Worm (Caenorhabditis elegans): ENCODE data around the gene mig-14.

Gene mig-14

ce11 chrII:13737751-13738525, 3.6 kb upstream of the mig-14 start (continued):
- no peak for TF ChIP-seq nhr-76 (tag; optimal IDR thresholded peaks at IDR 0.05)
- no peak for TF ChIP-seq isw-1 (GFP tag; IDR thresholded peaks at IDR 0.05)
- no peak for TF ChIP-seq xbp-1 (tag; optimal IDR thresholded peaks at IDR 0.05)
- TF ChIP-seq unc-86 (tag; optimal IDR thresholded peaks at IDR 0.05), result no peak
- no peak for TF ChIP-seq fos-1 (tag; optimal IDR thresholded peaks at IDR 0.05)
- peak; percentile 75 for TF ChIP-seq blmp-1 (tag; optimal IDR thresholded peaks at IDR 0.05)
- no peak for TF ChIP-seq fkh-10 (GFP tag; optimal IDR thresholded peaks at IDR 0.05)
- TF ChIP-seq ceh-82 (tag; optimal IDR thresholded peaks at IDR 0.05), result no peak
- peak; percentile 43 for TF ChIP-seq tbx-2 (tag; optimal IDR thresholded peaks at IDR 0.05)
- peak in 1 of 2 experiments; percentile 18 for TF ChIP-seq lin-35 (GFP tag; optimal IDR thresholded peaks at IDR 0.05)
- no peak for TF ChIP-seq sox-4 (tag; optimal IDR thresholded peaks at IDR 0.05)
- no peak for TF ChIP-seq ces-1 (GFP tag; optimal IDR thresholded peaks at IDR 0.05)
- TF ChIP-seq unc-30 (tag; optimal IDR thresholded peaks at IDR 0.05), result no peak
- no peak for TF ChIP-seq ceh-90 (tag; optimal IDR thresholded peaks at IDR 0.05)
- no peak for TF ChIP-seq ama-1 (optimal IDR thresholded peaks at IDR 0.05)
- TF ChIP-seq tlp-1 (tag; optimal IDR thresholded peaks at IDR 0.05), result no peak
- TF ChIP-seq nhr-47 (tag; optimal IDR thresholded peaks at IDR 0.05), result no peak
- peak in 2 of 6 experiments; percentile 58 to 87 for TF ChIP-seq elt-3 (tag; optimal IDR thresholded peaks at IDR 0.05)
- no peak for TF ChIP-seq lin-13 (GFP tag; optimal IDR thresholded peaks at IDR 0.05)
- no peak for TF ChIP-seq hlh-4 (tag; optimal IDR thresholded peaks at IDR 0.05)
- no peak for TF ChIP-seq ztf-11 (tag; optimal IDR thresholded peaks at IDR 0.05)
- TF ChIP-seq aha-1 (tag; optimal IDR thresholded peaks at IDR 0.05), result no peak
- TF ChIP-seq skn-1 (tag; optimal IDR thresholded peaks at IDR 0.05), result no peak
- peak; percentile 66 for TF ChIP-seq lin-14 (GFP tag; optimal IDR thresholded peaks at IDR 0.05)
- TF ChIP-seq nhr-20 (tag; optimal IDR thresholded peaks at IDR 0.05), result peak; percentile 50
- TF ChIP-seq aly-2 (tag; optimal IDR thresholded peaks at IDR 0.05), result no peak
- no peak for TF ChIP-seq fkh-4 (tag; optimal IDR thresholded peaks at IDR 0.05; ENCODE audit: borderline replicate concordance)
- TF ChIP-seq sptf-1 (tag; optimal IDR thresholded peaks at IDR 0.05), result no peak
- no peak for TF ChIP-seq C16A3.4 (tag; optimal IDR thresholded peaks at IDR 0.05)
- TF ChIP-seq ceh-8 (GFP tag; optimal IDR thresholded peaks at IDR 0.05), result no peak
- TF ChIP-seq swsn-7 (tag; optimal IDR thresholded peaks at IDR 0.05), result no peak
- peak; percentile 88 for TF ChIP-seq nhr-85 (tag)
- peak in 1 of 2 experiments; percentile 66 for TF ChIP-seq mdl-1 (tag; optimal IDR thresholded peaks at IDR 0.05)
- TF ChIP-seq ceh-63 (GFP tag; optimal IDR thresholded peaks at IDR 0.05), result no peak
- TF ChIP-seq nhr-11 (tag; optimal IDR thresholded peaks at IDR 0.05), result no peak
- no peak for TF ChIP-seq nhr-19 (GFP tag; conservative IDR thresholded peaks at IDR 0.05)

DNA sequence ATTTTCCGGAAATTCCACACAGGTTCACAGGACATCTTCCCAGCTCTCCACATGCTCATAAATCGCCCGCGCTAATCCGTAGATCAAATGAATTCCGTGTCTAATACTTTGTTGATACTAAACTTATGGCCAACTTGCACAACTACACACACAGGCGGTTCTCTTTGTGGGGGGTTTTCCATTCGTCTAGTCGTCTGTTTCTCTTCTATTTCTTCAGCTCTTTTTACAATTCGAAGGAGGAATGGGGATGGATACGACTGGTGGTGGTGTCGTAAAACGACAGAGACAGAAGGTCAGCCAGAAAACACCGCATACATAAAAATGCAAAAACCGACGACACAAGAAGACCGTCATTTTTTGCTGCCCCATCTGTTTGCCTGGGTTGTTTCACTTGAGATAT, 2.1 kb upstream of the mig-14 start:
- peak in 1 of 3 experiments; percentile 16 for TF ChIP-seq dpl-1 (GFP tag; optimal IDR thresholded peaks at IDR 0.05)
- peak; percentile 0 for TF ChIP-seq unc-130 (tag; optimal IDR thresholded peaks at IDR 0.05)
- peak; percentile 2 to 17 for TF ChIP-seq lin-35 (GFP tag; optimal IDR thresholded peaks at IDR 0.05)
- TF ChIP-seq mep-1 (tag; optimal IDR thresholded peaks at IDR 0.05), result peak; percentile 42
- TF ChIP-seq lsy-2 (tag; optimal IDR thresholded peaks at IDR 0.05), result peak in 1 of 2 experiments; percentile 34
- peak; percentile 11 for TF ChIP-seq nhr-85 (tag)
- peak; percentile 29 for TF ChIP-seq nhr-77 (tag; optimal IDR thresholded peaks at IDR 0.05)
- TF ChIP-seq efl-1 (optimal IDR thresholded peaks at IDR 0.05), result peak; percentile 11 to 13
- TF ChIP-seq efl-1 (GFP tag; optimal IDR thresholded peaks at IDR 0.05 in 1 of 2), result no peak
- no peak for TF ChIP-seq ceh-82 (tag; optimal IDR thresholded peaks at IDR 0.05)
- TF ChIP-seq egl-27 (tag; optimal IDR thresholded peaks at IDR 0.05), result no peak
